Worm (Caenorhabditis elegans) whole organism, L1 larva: ENCODE data around the gene clr-1.

ENCODE experiments used
- aha-1 ChIP-seq: fragments of 150-350 bp; optimal IDR thresholded peaks from 2 replicates; lab custom pipeline; 2014; ENCODE audit warnings: missing biosample characterization, missing genetic modification characterization
- ceh-82 ChIP-seq, 3 experiments: fragments of 150-350 bp in 1 of 3; sonication (generic microtip) in 2 of 3; optimal IDR thresholded peaks; 2 replicates each; lab custom pipeline; 2014 to 2017; ENCODE audit warnings: missing biosample characterization in 3 of 3, missing genetic modification characterization in 3 of 3
- elt-2 ChIP-seq: sonication (generic microtip); optimal IDR thresholded peaks from 2 replicates; lab custom pipeline; 2016; ENCODE audit warnings: missing genetic modification characterization, mild to moderate bottlenecking, inconsistent platforms, missing compliant biosample characterization, missing genetic modification reagents
- ets-5 ChIP-seq: fragments of 200-800 bp; sonication (Bioruptor generic); IDR thresholded peaks from 2 replicates; pipeline ENCODE4 v1.3.6; 2022; ENCODE audit warnings: missing genetic modification characterization, missing compliant biosample characterization
- lin-13 ChIP-seq: fragments of 150-350 bp; optimal IDR thresholded peaks from 2 replicates; lab custom pipeline; 2014; ENCODE audit warnings: missing biosample characterization, missing genetic modification reagents, missing genetic modification characterization
- nhr-237 ChIP-seq: fragments of 150-350 bp; optimal IDR thresholded peaks from 2 replicates; lab custom pipeline; 2014; ENCODE audit warnings: missing biosample characterization, missing genetic modification characterization
- nhr-77 ChIP-seq: fragments of 150-350 bp; optimal IDR thresholded peaks from 2 replicates; lab custom pipeline; 2014; ENCODE audit warnings: missing biosample characterization, missing genetic modification characterization
- nhr-84 ChIP-seq: sonication (generic microtip); optimal IDR thresholded peaks from 2 replicates; lab custom pipeline; 2017; ENCODE audit warnings: missing biosample characterization, missing genetic modification characterization

- no peak for TF ChIP-seq aha-1 (tag; lab: Kevin White, UChicago)
- TF ChIP-seq ceh-82 (tag; optimal IDR thresholded peaks at IDR 0.05; lab: Kevin White, UChicago) = peak in 1 of 3 experiments; percentile 32
- no peak for TF ChIP-seq ets-5 (GFP tag; lab: Robert Waterston, UW)
- no peak for TF ChIP-seq lin-13
- TF ChIP-seq nhr-84 = no peak
- no peak for TF ChIP-seq elt-2 (tag; lab: Kevin White, UChicago)
- TF ChIP-seq nhr-237 (tag; lab: Kevin White, UChicago) = no peak
- no peak for TF ChIP-seq nhr-77 (tag; lab: Kevin White, UChicago)
Observed at ce11 chrII:5500986-5501657, 35.0 kb downstream of the clr-1 start, which contains the start of gene F12A10.8.
